Fruit fly (Drosophila melanogaster): ENCODE measurements around the gene Cpr65Au.

The Cpr65Au gene

dm6 chr3L:6132009-6132408, at the start of gene Cpr65Au:
TSS of gene Cpr65Au (minus strand) at chr3L:6132109.
- TF ChIP-seq CG9705 (GFP tag; optimal IDR thresholded peaks at IDR 0.05) (no peak), Hr78 (GFP tag; optimal IDR thresholded peaks at IDR 0.05) (no peak), dl (GFP tag; optimal IDR thresholded peaks at IDR 0.05; ENCODE audit: insufficient read depth in 1 of 2, partially characterized antibody in 2 of 2) (no peak), ey (GFP tag; optimal IDR thresholded peaks at IDR 0.05) (no peak), Hr83 (GFP tag; optimal IDR thresholded peaks at IDR 0.05; ENCODE audit: poor library complexity, severe bottlenecking) (no peak), CG32264 (GFP tag; optimal IDR thresholded peaks at IDR 0.05) (no peak), Jra (GFP tag; optimal IDR thresholded peaks at IDR 0.05) (no peak), GATAd (GFP tag; optimal IDR thresholded peaks at IDR 0.05) (no peak), dsf (GFP tag; optimal IDR thresholded peaks at IDR 0.05; ENCODE audit: borderline replicate concordance) (no peak), dmrt93B (GFP tag; optimal IDR thresholded peaks at IDR 0.05) (no peak), br (GFP tag; optimal IDR thresholded peaks at IDR 0.05) (no peak), jim (GFP tag; optimal IDR thresholded peaks at IDR 0.05) (no peak), fru (GFP tag; optimal IDR thresholded peaks at IDR 0.05) (no peak), HLH106 (tag; optimal IDR thresholded peaks at IDR 0.05) (no peak), brk (GFP tag; optimal IDR thresholded peaks at IDR 0.05) (no peak), lola (GFP tag; optimal IDR thresholded peaks at IDR 0.05) (no peak), sage (GFP tag; optimal IDR thresholded peaks at IDR 0.05) (no peak), Vsx2 (GFP tag; optimal IDR thresholded peaks at IDR 0.05; ENCODE audit: partially characterized antibody) (no peak), Dfd (GFP tag; optimal IDR thresholded peaks at IDR 0.05) (no peak)

dm6 chr3L:6173826-6174255, 41.9 kb upstream of the Cpr65Au start, which contains the start of the genes fmt and CG7376:
TSS of gene fmt (minus strand) at chr3L:6173880.
TSS of gene CG7376 (plus strand) at chr3L:6174248.
- no peak for TF ChIP-seq CrebA (GFP tag; optimal IDR thresholded peaks at IDR 0.05; ENCODE audit: borderline replicate concordance)
- peak; percentile 6 for TF ChIP-seq sv (GFP tag; optimal IDR thresholded peaks at IDR 0.05)
- TF ChIP-seq OdsH (GFP tag; optimal IDR thresholded peaks at IDR 0.05), result peak; percentile 37

dm6 chr3L:6162483-6163128, 30.7 kb upstream of the Cpr65Au start, which contains the start of gene Prdm13:
TSS of gene Prdm13 (plus strand) at chr3L:6163127.
- TF ChIP-seq HLH106 (tag; optimal IDR thresholded peaks at IDR 0.05) (no peak), Sp1 (GFP tag; optimal IDR thresholded peaks at IDR 0.05) (no peak)

- TF ChIP-seq tai (GFP tag; optimal IDR thresholded peaks at IDR 0.05) (no peak), Hr83 (GFP tag; optimal IDR thresholded peaks at IDR 0.05; ENCODE audit: poor library complexity, severe bottlenecking) (no peak), Vsx2 (GFP tag; optimal IDR thresholded peaks at IDR 0.05; ENCODE audit: partially characterized antibody) (no peak), Sp1 (GFP tag; optimal IDR thresholded peaks at IDR 0.05) (no peak), sv (GFP tag; optimal IDR thresholded peaks at IDR 0.05) (no peak), ey (GFP tag; optimal IDR thresholded peaks at IDR 0.05) (no peak), CG32264 (GFP tag; optimal IDR thresholded peaks at IDR 0.05) (no peak), foxo (GFP tag; optimal IDR thresholded peaks at IDR 0.05) (no peak), Myc (optimal IDR thresholded peaks at IDR 0.05) (no peak), sage (GFP tag; optimal IDR thresholded peaks at IDR 0.05) (no peak), GATAd (GFP tag; optimal IDR thresholded peaks at IDR 0.05) (no peak), Jra (GFP tag; optimal IDR thresholded peaks at IDR 0.05) (no peak), CG9705 (GFP tag; optimal IDR thresholded peaks at IDR 0.05) (no peak), Hnf4 (GFP tag; optimal IDR thresholded peaks at IDR 0.05) (no peak), HLH106 (tag; optimal IDR thresholded peaks at IDR 0.05) (no peak), pan (optimal IDR thresholded peaks at IDR 0.05) (no peak)
Measured at dm6 chr3L:6161997-6162396, 30.1 kb upstream of the Cpr65Au start.

dm6 chr3L:6160514-6160913, 28.6 kb upstream of the Cpr65Au start, which contains the start of gene Cpr65Az:
TSS of gene Cpr65Az (plus strand) at chr3L:6160814.
- TF ChIP-seq GATAd (GFP tag; optimal IDR thresholded peaks at IDR 0.05) (no peak), Sp1 (GFP tag; optimal IDR thresholded peaks at IDR 0.05) (no peak)

dm6 chr3L:6159863-6160262, 28.0 kb upstream of the Cpr65Au start:
- no peak for TF ChIP-seq tai (GFP tag; optimal IDR thresholded peaks at IDR 0.05)
- TF ChIP-seq dmrt93B (GFP tag; optimal IDR thresholded peaks at IDR 0.05), result no peak
- no peak for TF ChIP-seq Myc (optimal IDR thresholded peaks at IDR 0.05)
- no peak for TF ChIP-seq dsf (GFP tag; optimal IDR thresholded peaks at IDR 0.05; ENCODE audit: borderline replicate concordance)
- TF ChIP-seq CG32264 (GFP tag; optimal IDR thresholded peaks at IDR 0.05), result no peak
- no peak for TF ChIP-seq usp (GFP tag; optimal IDR thresholded peaks at IDR 0.05)
- TF ChIP-seq sv (GFP tag; optimal IDR thresholded peaks at IDR 0.05), result no peak
- no peak for TF ChIP-seq Jra (GFP tag; optimal IDR thresholded peaks at IDR 0.05)
- no peak for TF ChIP-seq psq (GFP tag; optimal IDR thresholded peaks at IDR 0.05)

Measured in whole organism, wandering third instar larva.